Worm (Caenorhabditis elegans): Measurements from ENCODE around the gene syx-5.

DNA sequence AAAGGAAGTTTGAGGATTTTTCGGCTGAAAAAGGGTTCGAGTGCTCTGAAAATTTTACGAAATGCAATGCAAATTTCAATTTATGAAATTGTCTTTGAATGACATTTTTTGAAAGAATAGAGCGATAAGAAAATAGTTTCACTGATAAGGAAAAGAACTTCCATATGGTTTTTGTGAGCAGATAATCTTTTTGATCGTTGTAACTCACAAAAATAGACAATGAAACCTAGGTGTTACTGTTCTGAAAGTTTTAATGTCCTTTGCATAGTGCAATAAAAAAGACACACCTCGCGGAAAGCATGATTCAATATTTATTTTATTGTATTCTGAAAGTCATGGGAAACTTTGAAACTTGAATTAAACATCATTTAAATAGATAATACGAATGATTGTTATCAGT is 47.8 kb upstream of the syx-5 start:
- TF ChIP-seq tbx-2 (tag; optimal IDR thresholded peaks at IDR 0.05) (no peak), lsy-2 (tag; optimal IDR thresholded peaks at IDR 0.05) (no peak), lin-35 (GFP tag; optimal IDR thresholded peaks at IDR 0.05) (no peak), ces-1 (GFP tag; optimal IDR thresholded peaks at IDR 0.05) (no peak), fos-1 (tag; optimal IDR thresholded peaks at IDR 0.05) (no peak), sup-37 (GFP tag; optimal IDR thresholded peaks at IDR 0.05) (no peak), nhr-28 (tag; optimal IDR thresholded peaks at IDR 0.05) (no peak), zag-1 (tag; optimal IDR thresholded peaks at IDR 0.05) (no peak), sptf-1 (tag; optimal IDR thresholded peaks at IDR 0.05) (no peak)

All from whole organism, L1 larva.